Fruit fly (Drosophila melanogaster) whole organism, embryonic: ENCODE measurements around the gene Pxn.

Experiments used
- Adf1 ChIP-seq: fragments of 200-800 bp; sonication (Bioruptor generic); IDR thresholded peaks from 2 replicates; pipeline ENCODE4 v1.3.6; 2022; ENCODE audit warnings: missing biosample characterization, missing genetic modification characterization
- CG10274 ChIP-seq: fragments of 200-800 bp; sonication (Bioruptor generic); optimal IDR thresholded peaks from 3 replicates; lab custom pipeline; 2017; ENCODE audit warnings: missing biosample characterization, mild to moderate bottlenecking, missing genetic modification characterization
- CG10959 ChIP-seq: fragments of 200-800 bp; sonication (Bioruptor generic); IDR thresholded peaks from 2 replicates; pipeline ENCODE4 v1.3.6; 2022; ENCODE audit warnings: missing biosample characterization, missing genetic modification characterization
- CG11398 ChIP-seq: fragments of 200-800 bp; sonication (Bioruptor generic); optimal IDR thresholded peaks from 2 replicates; lab custom pipeline; 2016; ENCODE audit warnings: missing biosample characterization, missing genetic modification characterization
- CG11456 ChIP-seq: fragments of 200-800 bp; sonication (Bioruptor generic); IDR thresholded peaks from 3 replicates; pipeline ENCODE4 v1.3.6; 2022; ENCODE audit warnings: missing biosample characterization, missing genetic modification characterization
- CG13894 ChIP-seq: fragments of 200-800 bp; sonication (Bioruptor generic); optimal IDR thresholded peaks from 3 replicates; lab custom pipeline; 2018; ENCODE audit warnings: missing biosample characterization, mild to moderate bottlenecking, missing genetic modification characterization, moderate library complexity
- CG17186 ChIP-seq: fragments of 200-800 bp; sonication (Bioruptor generic); optimal IDR thresholded peaks from 3 replicates; lab custom pipeline; 2017; ENCODE audit warnings: missing biosample characterization, missing genetic modification reagents, missing genetic modification characterization
- CG17568 ChIP-seq: fragments of 200-800 bp; sonication (Bioruptor generic); optimal IDR thresholded peaks from 2 replicates; lab custom pipeline; 2018; ENCODE audit warnings: missing biosample characterization, mild to moderate bottlenecking, missing genetic modification characterization, moderate library complexity
- CG17912 ChIP-seq: fragments of 200-800 bp; sonication (Bioruptor generic); optimal IDR thresholded peaks from 2 replicates; lab custom pipeline; 2018; ENCODE audit warnings: missing biosample characterization, mild to moderate bottlenecking, missing genetic modification characterization
- CG1832 ChIP-seq: fragments of 200-800 bp; sonication (Bioruptor generic); optimal IDR thresholded peaks from 2 replicates; lab custom pipeline; 2017; ENCODE audit warnings: missing biosample characterization, mild to moderate bottlenecking, missing genetic modification characterization, inconsistent platforms
- CG3065 ChIP-seq: fragments of 200-800 bp; sonication (Bioruptor generic); optimal IDR thresholded peaks from 2 replicates; lab custom pipeline; 2016; ENCODE audit warnings: missing biosample characterization, missing genetic modification characterization
- CG31441 ChIP-seq: fragments of 200-800 bp; sonication (Bioruptor generic); IDR thresholded peaks from 2 replicates; pipeline ENCODE4 v1.3.6; 2022; ENCODE audit warnings: missing biosample characterization, missing genetic modification characterization
- CG3407 ChIP-seq: fragments of 200-800 bp; sonication (Bioruptor generic); optimal IDR thresholded peaks from 2 replicates; lab custom pipeline; 2018; ENCODE audit warnings: missing biosample characterization, mild to moderate bottlenecking, missing genetic modification characterization
- CG34376 ChIP-seq: fragments of 200-800 bp; sonication (Bioruptor generic); optimal IDR thresholded peaks from 2 replicates; lab custom pipeline; 2018; ENCODE audit warnings: missing biosample characterization, mild to moderate bottlenecking, missing genetic modification characterization
- CG3726 ChIP-seq: fragments of 200-800 bp; sonication (Bioruptor generic); IDR thresholded peaks from 3 replicates; pipeline ENCODE4, ENCODE4 v1.3.6; 2022; ENCODE audit warnings: missing biosample characterization, missing genetic modification characterization
- CG6689 ChIP-seq: fragments of 200-800 bp; sonication (Bioruptor generic); IDR thresholded peaks from 2 replicates; pipeline ENCODE4 v1.3.6; 2022; ENCODE audit warnings: missing biosample characterization, missing genetic modification characterization
- CG7987 ChIP-seq: fragments of 200-800 bp; sonication (Bioruptor generic); optimal IDR thresholded peaks from 2 replicates; lab custom pipeline; 2018; ENCODE audit warnings: missing biosample characterization, mild to moderate bottlenecking, missing genetic modification characterization, moderate library complexity
- CG8290 ChIP-seq, 3 experiments: fragments of 200-800 bp; sonication (Bioruptor generic); optimal IDR thresholded peaks; 2 replicates each; lab custom pipeline; 2016 to 2019; ENCODE audit warnings: missing biosample characterization in 3 of 3, missing genetic modification characterization in 3 of 3, mild to moderate bottlenecking in 2 of 3, moderate library complexity in 1 of 3
- CoRest ChIP-seq: fragments of 200-800 bp; sonication (Bioruptor generic); optimal IDR thresholded peaks from 3 replicates; lab custom pipeline; 2018; ENCODE audit warnings: missing biosample characterization, mild to moderate bottlenecking, missing genetic modification characterization, moderate library complexity
- D ChIP-seq, 2 experiments: fragments of 200-800 bp in 1 of 2; fragments of >200 bp in 1 of 2; sonication (Bioruptor generic) in 1 of 2; optimal IDR thresholded peaks; 2 replicates in 1 of 2; 3 replicates in 1 of 2; lab custom pipeline; 2017; ENCODE audit warnings: mild to moderate bottlenecking in 1 of 2, missing biosample characterization in 1 of 2, missing genetic modification characterization in 1 of 2, missing genetic modification reagents in 1 of 2
- Dp ChIP-seq: fragments of 200-800 bp; sonication (Bioruptor generic); optimal IDR thresholded peaks from 2 replicates; lab custom pipeline; 2018; ENCODE audit warnings: missing biosample characterization, mild to moderate bottlenecking, missing genetic modification characterization, moderate library complexity
- Ets65A ChIP-seq: fragments of 200-800 bp; sonication (Bioruptor generic); peaks from one replicate; lab custom pipeline; 2016; ENCODE audit warnings: missing biosample characterization, missing genetic modification characterization
- Hmx ChIP-seq: fragments of 200-800 bp; sonication (Bioruptor generic); optimal IDR thresholded peaks from 2 replicates; lab custom pipeline; 2016; ENCODE audit warnings: missing biosample characterization, missing genetic modification characterization
- MESR4 ChIP-seq: fragments of 200-800 bp; sonication (Bioruptor generic); optimal IDR thresholded peaks from 2 replicates; lab custom pipeline; 2018; ENCODE audit warnings: missing biosample characterization, mild to moderate bottlenecking, missing genetic modification characterization, moderate library complexity
- Mrtf ChIP-seq: fragments of 200-800 bp; sonication (Bioruptor generic); IDR thresholded peaks from 3 replicates; pipeline ENCODE4 v1.3.6; 2022; ENCODE audit warnings: missing biosample characterization, missing genetic modification characterization
- NfI ChIP-seq: fragments of 200-800 bp; sonication (Bioruptor generic); optimal IDR thresholded peaks from 3 replicates; lab custom pipeline; 2018; ENCODE audit warnings: missing biosample characterization, mild to moderate bottlenecking, missing genetic modification characterization, moderate library complexity
- Spps ChIP-seq: fragments of 200-800 bp; sonication (Bioruptor generic); optimal IDR thresholded peaks from 2 replicates; lab custom pipeline; 2018; ENCODE audit warnings: missing biosample characterization, mild to moderate bottlenecking, missing genetic modification characterization
- ci ChIP-seq: fragments of 200-800 bp; sonication (Bioruptor generic); IDR thresholded peaks from 3 replicates; pipeline ENCODE4 v1.3.6; 2022; ENCODE audit warnings: missing biosample characterization, missing genetic modification characterization
- crol ChIP-seq: fragments of 200-800 bp; sonication (Bioruptor generic); IDR thresholded peaks from 2 replicates; pipeline ENCODE4 v1.3.6; 2022; ENCODE audit warnings: missing biosample characterization, missing genetic modification characterization
- dan ChIP-seq: fragments of 200-800 bp; sonication (Bioruptor generic); IDR thresholded peaks from 2 replicates; pipeline ENCODE4 v1.3.6; 2022; ENCODE audit warnings: missing biosample characterization, missing genetic modification characterization
- disco-r ChIP-seq: fragments of 200-800 bp; sonication (Bioruptor generic); optimal IDR thresholded peaks from 2 replicates; lab custom pipeline; 2016; ENCODE audit warnings: missing biosample characterization, missing genetic modification characterization
- ems ChIP-seq: fragments of 200-800 bp; sonication (Bioruptor generic); optimal IDR thresholded peaks from 3 replicates; lab custom pipeline; 2016; ENCODE audit warnings: missing biosample characterization, missing genetic modification characterization
- hth ChIP-seq: fragments of >200 bp; optimal IDR thresholded peaks from 2 replicates; lab custom pipeline; 2017; ENCODE audit warnings: inconsistent platforms
- jing ChIP-seq: fragments of 200-800 bp; sonication (Bioruptor generic); optimal IDR thresholded peaks from 2 replicates; lab custom pipeline; 2018; ENCODE audit warnings: missing biosample characterization, mild to moderate bottlenecking, missing genetic modification characterization
- jumu ChIP-seq: fragments of 200-800 bp; sonication (Bioruptor generic); optimal IDR thresholded peaks from 3 replicates; lab custom pipeline; 2016; ENCODE audit warnings: missing biosample characterization, missing genetic modification characterization
- mirr ChIP-seq: fragments of 200-800 bp; sonication (Bioruptor generic); optimal IDR thresholded peaks from 3 replicates; lab custom pipeline; 2018; ENCODE audit warnings: missing biosample characterization, mild to moderate bottlenecking, missing genetic modification characterization
- mld ChIP-seq: fragments of 200-800 bp; sonication (Bioruptor generic); IDR thresholded peaks from 3 replicates; pipeline ENCODE4 v1.3.6; 2022; ENCODE audit warnings: missing biosample characterization, missing genetic modification characterization; ENCODE audit not compliant: partially characterized antibody
- onecut ChIP-seq: fragments of 200-800 bp; sonication (Bioruptor generic); IDR thresholded peaks from 2 replicates; pipeline ENCODE4 v1.3.6; 2022; ENCODE audit warnings: missing biosample characterization, missing genetic modification characterization
- org-1 ChIP-seq: fragments of 200-800 bp; sonication (Bioruptor generic); optimal IDR thresholded peaks from 2 replicates; lab custom pipeline; 2017; ENCODE audit warnings: missing biosample characterization, missing genetic modification characterization
- pb ChIP-seq: fragments of 200-800 bp; sonication (Bioruptor generic); optimal IDR thresholded peaks from 3 replicates; lab custom pipeline; 2016; ENCODE audit warnings: missing biosample characterization, missing genetic modification characterization
- peb ChIP-seq: fragments of 200-800 bp; sonication (Bioruptor generic); IDR thresholded peaks from 2 replicates; pipeline ENCODE4 v1.3.6; 2022; ENCODE audit warnings: missing biosample characterization, missing genetic modification characterization
- pita ChIP-seq: fragments of 200-800 bp; sonication (Bioruptor generic); optimal IDR thresholded peaks from 2 replicates; lab custom pipeline; 2017; ENCODE audit warnings: missing biosample characterization, mild to moderate bottlenecking, missing genetic modification characterization
- pros ChIP-seq: fragments of 200-800 bp; sonication (Bioruptor generic); optimal IDR thresholded peaks from 3 replicates; lab custom pipeline; 2019; ENCODE audit warnings: missing biosample characterization, mild to moderate bottlenecking, missing genetic modification characterization, moderate library complexity
- sd ChIP-seq: fragments of 200-800 bp; sonication (Bioruptor generic); optimal IDR thresholded peaks from 3 replicates; lab custom pipeline; 2018; ENCODE audit warnings: missing biosample characterization, mild to moderate bottlenecking, missing genetic modification characterization, moderate library complexity
- sens-2 ChIP-seq: fragments of 200-800 bp; sonication (Bioruptor generic); IDR thresholded peaks from 2 replicates; pipeline ENCODE4 v1.3.6; 2022; ENCODE audit warnings: missing biosample characterization, missing genetic modification characterization
- shn ChIP-seq: fragments of 200-800 bp; sonication (Bioruptor generic); optimal IDR thresholded peaks from 3 replicates; lab custom pipeline; 2016; ENCODE audit warnings: missing biosample characterization, missing genetic modification characterization
- ssp ChIP-seq: fragments of 200-800 bp; sonication (Bioruptor generic); IDR thresholded peaks from 2 replicates; pipeline ENCODE4 v1.3.6; 2022; ENCODE audit warnings: missing biosample characterization, missing genetic modification characterization
- sug ChIP-seq: fragments of 200-800 bp; optimal IDR thresholded peaks from 2 replicates; lab custom pipeline; 2019; ENCODE audit warnings: missing biosample characterization, mild to moderate bottlenecking, missing genetic modification characterization, moderate library complexity
- tll ChIP-seq, 2 experiments: fragments of 200-800 bp in 1 of 2; fragments of >200 bp in 1 of 2; sonication (Bioruptor generic) in 1 of 2; optimal IDR thresholded peaks; 2 replicates each; lab custom pipeline; 2017 to 2019; ENCODE audit warnings: missing biosample characterization in 2 of 2, missing genetic modification characterization in 2 of 2, mild to moderate bottlenecking in 1 of 2, moderate library complexity in 1 of 2
- vnd ChIP-seq: fragments of 200-800 bp; sonication (Bioruptor generic); IDR thresholded peaks from 3 replicates; pipeline ENCODE4 v1.3.6; 2022; ENCODE audit warnings: missing biosample characterization, missing genetic modification characterization; ENCODE audit not compliant: partially characterized antibody

Gene Pxn

DNA sequence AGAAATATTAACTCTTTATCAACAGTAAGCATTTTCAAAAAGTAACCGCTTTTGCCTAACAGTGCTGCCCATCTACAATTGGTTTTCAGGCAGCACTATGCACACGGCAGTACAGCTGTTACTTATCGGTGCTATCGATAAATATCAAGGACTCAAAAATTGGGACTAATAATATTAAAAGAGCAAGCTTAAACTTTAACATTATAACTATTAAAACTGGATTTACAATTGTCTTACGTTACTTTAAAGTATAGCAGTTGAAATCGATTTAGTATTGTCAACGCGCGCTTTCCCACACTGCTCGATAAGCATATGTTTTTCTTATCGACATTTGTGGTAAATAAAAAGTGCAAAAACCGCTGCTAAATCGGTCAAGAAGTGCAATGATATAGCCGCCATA is 1.5 kb upstream of the Pxn start, which contains the start of the genes CG42245 and MEP-1 (continued):
- no peak for TF ChIP-seq CG6689 (GFP tag; lab: Robert Waterston, UW)
- TF ChIP-seq CG10959 (GFP tag; lab: Robert Waterston, UW) = no peak
- no peak for TF ChIP-seq CG10274 (GFP tag; lab: Kevin White, UChicago)
- TF ChIP-seq CG34376 (GFP tag; lab: Kevin White, UChicago) = peak; percentile 19
- no peak for TF ChIP-seq pita (GFP tag; lab: Kevin White, UChicago)
- no peak for TF ChIP-seq Mrtf
- no peak for TF ChIP-seq tll (GFP tag; optimal IDR thresholded peaks at IDR 0.05; lab: Kevin White, UChicago)
- TF ChIP-seq CG3407 (GFP tag; lab: Kevin White, UChicago) = peak; percentile 16
- no peak for TF ChIP-seq pros
- TF ChIP-seq CG7987 = no peak
- peak; percentile 66 for TF ChIP-seq CoRest (tag; lab: Kevin White, UChicago)
- TF ChIP-seq vnd (GFP tag; lab: Robert Waterston, UW) = peak; percentile 48; the same call in 1 of the 3 replicates
- no peak for TF ChIP-seq org-1 (GFP tag; lab: Kevin White, UChicago)
- no peak for TF ChIP-seq crol (GFP tag; lab: Robert Waterston, UW)
- no peak for TF ChIP-seq CG3726 (GFP tag; lab: Robert Waterston, UW)
- TF ChIP-seq onecut (GFP tag; lab: Robert Waterston, UW) = no peak
- TF ChIP-seq jumu (GFP tag; lab: Kevin White, UChicago) = no peak
- TF ChIP-seq CG3065 (GFP tag; lab: Kevin White, UChicago) = peak; percentile 22
- no peak for TF ChIP-seq CG31441
- TF ChIP-seq hth (lab: Kevin White, UChicago) = no peak
- TF ChIP-seq Adf1 (GFP tag; lab: Robert Waterston, UW) = 0 out of 2 replicates have a peak, but pooled peaks have one; percentile 10
- no peak for TF ChIP-seq sens-2 (GFP tag; lab: Robert Waterston, UW)
- no peak for TF ChIP-seq ssp
- peak; percentile 44 for TF ChIP-seq CG13894 (tag; lab: Kevin White, UChicago)
- no peak for TF ChIP-seq CG17912 (GFP tag; lab: Kevin White, UChicago)
- TF ChIP-seq ems (GFP tag; lab: Kevin White, UChicago) = peak; percentile 40
- TF ChIP-seq CG11398 (GFP tag; lab: Kevin White, UChicago) = peak; percentile 37
- no peak for TF ChIP-seq pb (GFP tag; lab: Kevin White, UChicago)
- peak; percentile 95 for TF ChIP-seq Ets65A (GFP tag; lab: Kevin White, UChicago)
- TF ChIP-seq sug (tag; lab: Kevin White, UChicago) = peak; percentile 42
- peak; percentile 67; the same call in 1 of the 3 replicates for TF ChIP-seq mld (GFP tag; lab: Robert Waterston, UW)
- peak; percentile 46 for TF ChIP-seq MESR4 (GFP tag; lab: Kevin White, UChicago)
- TF ChIP-seq NfI (GFP tag; lab: Kevin White, UChicago) = peak; percentile 45
- TF ChIP-seq CG8290 (GFP tag; optimal IDR thresholded peaks at IDR 0.05; lab: Kevin White, UChicago) = peak; percentile 54
- peak in 1 of 2 experiments; percentile 9 for TF ChIP-seq CG8290 (tag; optimal IDR thresholded peaks at IDR 0.05; lab: Kevin White, UChicago)
- TF ChIP-seq CG1832 (GFP tag; lab: Kevin White, UChicago) = no peak
- TF ChIP-seq shn (GFP tag; lab: Kevin White, UChicago) = peak; percentile 25
- TF ChIP-seq disco-r (GFP tag; lab: Kevin White, UChicago) = no peak
- TF ChIP-seq sd (tag; lab: Kevin White, UChicago) = no peak
- no peak for TF ChIP-seq mirr (GFP tag; lab: Kevin White, UChicago)
- TF ChIP-seq jing = no peak
- no peak for TF ChIP-seq Spps (tag; lab: Kevin White, UChicago)
- TF ChIP-seq dan (GFP tag; lab: Robert Waterston, UW) = no peak
- TF ChIP-seq peb (GFP tag; lab: Robert Waterston, UW) = no peak
- peak; percentile 65 for TF ChIP-seq CG17186 (GFP tag; lab: Kevin White, UChicago)
- no peak for TF ChIP-seq D (optimal IDR thresholded peaks at IDR 0.05; lab: Kevin White, UChicago)
- no peak for TF ChIP-seq D (GFP tag; optimal IDR thresholded peaks at IDR 0.05; lab: Kevin White, UChicago)
- no peak for TF ChIP-seq CG11456 (GFP tag; lab: Robert Waterston, UW)
- TF ChIP-seq Hmx = no peak
- peak; percentile 72 for TF ChIP-seq Dp (GFP tag; lab: Kevin White, UChicago)
- TF ChIP-seq ci (GFP tag; lab: Robert Waterston, UW) = peak; percentile 55; the same call in 1 of the 3 replicates
- TF ChIP-seq CG17568 = no peak
